Worm (Caenorhabditis elegans): ENCODE measurements around the gene col-170.

DNA sequence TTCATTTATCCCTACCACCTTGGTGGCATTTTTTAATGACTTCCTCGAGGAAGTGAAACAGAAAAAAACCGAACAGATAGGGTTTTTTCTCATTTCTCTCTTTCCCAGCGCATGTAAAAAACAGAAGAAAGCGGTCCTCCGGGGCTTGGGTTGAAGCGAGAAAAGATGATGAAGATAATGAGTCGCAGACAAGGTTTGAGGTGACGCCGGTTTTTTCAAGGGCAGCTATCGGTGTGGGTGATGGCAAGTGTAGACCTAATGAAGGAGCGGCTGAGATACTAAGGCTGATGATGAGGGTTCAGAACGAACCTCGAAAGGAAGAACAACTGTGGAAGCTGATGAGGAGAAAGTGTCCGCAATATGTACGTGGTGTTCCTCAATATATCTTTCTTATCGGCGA, 10.6 kb upstream of the col-170 start:
- TF ChIP-seq aly-2 (tag; optimal IDR thresholded peaks at IDR 0.05) (no peak), fkh-10 (GFP tag; optimal IDR thresholded peaks at IDR 0.05) (no peak), nhr-237 (tag; optimal IDR thresholded peaks at IDR 0.05) (no peak), ztf-11 (tag; optimal IDR thresholded peaks at IDR 0.05) (no peak), fos-1 (tag; optimal IDR thresholded peaks at IDR 0.05) (no peak), jun-1 (tag; optimal IDR thresholded peaks at IDR 0.05) (no peak), elt-2 (tag; optimal IDR thresholded peaks at IDR 0.05) (no peak), unc-62 (GFP tag; optimal IDR thresholded peaks at IDR 0.05) (no peak)
